Worm (Caenorhabditis elegans) whole organism, L1 larva: ENCODE results near the gene ldh-1.
A peak's percentile ranks its signal among the peaks of the same experiment; 100 is the strongest.

Source experiments
- C34B4.2 ChIP-seq: sonication (generic microtip); optimal IDR thresholded peaks from 2 replicates; lab custom pipeline; 2017; ENCODE audit warnings: mild to moderate bottlenecking, missing genetic modification characterization, missing compliant biosample characterization
- Y116A8C.19 ChIP-seq: sonication (generic microtip); optimal IDR thresholded peaks from 2 replicates; lab custom pipeline; 2016; ENCODE audit warnings: missing compliant biosample characterization, missing genetic modification characterization, borderline replicate concordance
- alr-1 ChIP-seq: fragments of 200-800 bp; sonication (Bioruptor generic); optimal IDR thresholded peaks from 2 replicates; lab custom pipeline; 2018; ENCODE audit warnings: borderline replicate concordance, mild to moderate bottlenecking, missing genetic modification characterization, missing compliant biosample characterization
- aly-2 ChIP-seq: fragments of 150-350 bp; optimal IDR thresholded peaks from 2 replicates; lab custom pipeline; 2014; ENCODE audit warnings: missing biosample characterization, missing genetic modification characterization
- ama-1 ChIP-seq: fragments of 150-350 bp; optimal IDR thresholded peaks from 2 replicates; lab custom pipeline; 2014
- blmp-1 ChIP-seq: fragments of 150-350 bp; optimal IDR thresholded peaks from 2 replicates; lab custom pipeline; 2014; ENCODE audit warnings: missing biosample characterization, missing genetic modification characterization
- ceh-63 ChIP-seq: fragments of 200-800 bp; sonication (Bioruptor generic); optimal IDR thresholded peaks from 2 replicates; lab custom pipeline; 2018; ENCODE audit warnings: mild to moderate bottlenecking, missing genetic modification characterization, missing compliant biosample characterization
- ceh-8 ChIP-seq: fragments of 200-800 bp; sonication (Bioruptor generic); optimal IDR thresholded peaks from 2 replicates; lab custom pipeline; 2018; ENCODE audit warnings: mild to moderate bottlenecking, missing genetic modification characterization, moderate library complexity, missing compliant biosample characterization
- ceh-82 ChIP-seq, 3 experiments: fragments of 150-350 bp in 1 of 3; sonication (generic microtip) in 2 of 3; optimal IDR thresholded peaks; 2 replicates each; lab custom pipeline; 2014 to 2017; ENCODE audit warnings: missing biosample characterization in 3 of 3, missing genetic modification characterization in 3 of 3
- ces-1 ChIP-seq: fragments of 150-350 bp; optimal IDR thresholded peaks from 2 replicates; lab custom pipeline; 2014; ENCODE audit warnings: missing biosample characterization, missing genetic modification reagents, missing genetic modification characterization
- dpl-1 ChIP-seq, 3 experiments: fragments of 150-350 bp in 2 of 3; sonication (generic microtip) in 1 of 3; optimal IDR thresholded peaks; 2 replicates each; lab custom pipeline; 2014 to 2017; ENCODE audit warnings: missing biosample characterization in 3 of 3, missing genetic modification characterization in 3 of 3, missing genetic modification reagents in 3 of 3
- efl-1 ChIP-seq, 4 experiments: fragments of 150-350 bp; optimal IDR thresholded peaks in 3 of 4; peaks in 1 of 4; 1 replicate in 1 of 4; 2 replicates in 3 of 4; lab custom pipeline; 2014; ENCODE audit warnings: missing biosample characterization in 2 of 4, missing genetic modification characterization in 2 of 4, missing genetic modification reagents in 2 of 4
- efl-3 ChIP-seq: fragments of 200-800 bp; sonication (Bioruptor generic); optimal IDR thresholded peaks from 2 replicates; lab custom pipeline; 2018; ENCODE audit warnings: mild to moderate bottlenecking, missing genetic modification characterization, missing compliant biosample characterization
- elt-3 ChIP-seq, 6 experiments: fragments of 150-350 bp in 1 of 6; sonication (generic microtip); optimal IDR thresholded peaks; 2 replicates each; lab custom pipeline; 2017 to 2018; ENCODE audit warnings: missing biosample characterization in 6 of 6, missing genetic modification characterization in 6 of 6, inconsistent platforms in 1 of 6
- fkh-10 ChIP-seq: sonication (generic microtip); optimal IDR thresholded peaks from 2 replicates; lab custom pipeline; 2017; ENCODE audit warnings: missing biosample characterization, missing genetic modification reagents, missing genetic modification characterization
- fkh-4 ChIP-seq: sonication (generic microtip); optimal IDR thresholded peaks from 2 replicates; lab custom pipeline; 2016; ENCODE audit warnings: missing compliant biosample characterization, missing genetic modification characterization, borderline replicate concordance
- fkh-8 ChIP-seq: sonication (generic microtip); optimal IDR thresholded peaks from 2 replicates; lab custom pipeline; 2016; ENCODE audit warnings: mild to moderate bottlenecking, missing genetic modification characterization, missing compliant biosample characterization
- fos-1 ChIP-seq: fragments of 150-350 bp; optimal IDR thresholded peaks from 2 replicates; lab custom pipeline; 2014; ENCODE audit warnings: missing biosample characterization, missing genetic modification characterization
- hlh-17 ChIP-seq: fragments of 200-800 bp; sonication (Bioruptor generic); optimal IDR thresholded peaks from 2 replicates; lab custom pipeline; 2018; ENCODE audit warnings: missing genetic modification characterization, mild to moderate bottlenecking, missing compliant biosample characterization, moderate library complexity, borderline replicate concordance
- hlh-4 ChIP-seq: sonication (generic microtip); optimal IDR thresholded peaks from 2 replicates; lab custom pipeline; 2016; ENCODE audit warnings: mild to moderate bottlenecking, missing genetic modification characterization, missing compliant biosample characterization
- irx-1 ChIP-seq: sonication (generic microtip); optimal IDR thresholded peaks from 2 replicates; lab custom pipeline; 2016; ENCODE audit warnings: missing genetic modification characterization, missing compliant biosample characterization
- lin-13 ChIP-seq: fragments of 150-350 bp; optimal IDR thresholded peaks from 2 replicates; lab custom pipeline; 2014; ENCODE audit warnings: missing biosample characterization, missing genetic modification reagents, missing genetic modification characterization
- lin-15B ChIP-seq: fragments of 150-350 bp; sonication (generic microtip); optimal IDR thresholded peaks from 3 replicates; lab custom pipeline; 2014; ENCODE audit warnings: missing biosample characterization, missing genetic modification characterization
- lin-35 ChIP-seq, 2 experiments: fragments of 150-350 bp; optimal IDR thresholded peaks; 2 replicates each; lab custom pipeline; 2014; ENCODE audit warnings: missing biosample characterization in 2 of 2, missing genetic modification characterization in 2 of 2, missing genetic modification reagents in 2 of 2
- lin-39 ChIP-seq: fragments of 150-350 bp; optimal IDR thresholded peaks from 2 replicates; lab custom pipeline; 2014; ENCODE audit warnings: missing biosample characterization, missing genetic modification reagents, missing genetic modification characterization
- lir-3 ChIP-seq: sonication (generic microtip); optimal IDR thresholded peaks from 2 replicates; lab custom pipeline; 2016; ENCODE audit warnings: mild to moderate bottlenecking, missing genetic modification characterization, moderate library complexity, missing compliant biosample characterization; ENCODE audit not compliant: poor library complexity
- lsy-2 ChIP-seq, 2 experiments: fragments of 150-350 bp; optimal IDR thresholded peaks; 2 replicates each; lab custom pipeline; 2014; ENCODE audit warnings: missing biosample characterization in 2 of 2, missing genetic modification characterization in 2 of 2
- mab-9 ChIP-seq: fragments of 200-800 bp; sonication (Bioruptor generic); IDR thresholded peaks from 2 replicates; pipeline ENCODE4 v1.3.6; 2022; ENCODE audit warnings: missing genetic modification reagents, missing genetic modification characterization, missing compliant biosample characterization
- mdl-1 ChIP-seq, 2 experiments: fragments of 150-350 bp; optimal IDR thresholded peaks; 2 replicates each; lab custom pipeline; 2014 to 2017; ENCODE audit warnings: missing biosample characterization in 2 of 2, missing genetic modification characterization in 2 of 2, inconsistent platforms in 1 of 2
- mep-1 ChIP-seq: fragments of 150-350 bp; optimal IDR thresholded peaks from 2 replicates; lab custom pipeline; 2014; ENCODE audit warnings: missing biosample characterization, missing genetic modification characterization
- nhr-28 ChIP-seq: fragments of 150-350 bp; optimal IDR thresholded peaks from 2 replicates; lab custom pipeline; 2014; ENCODE audit warnings: missing biosample characterization, missing genetic modification characterization
- nhr-71 ChIP-seq: sonication (generic microtip); optimal IDR thresholded peaks from 2 replicates; lab custom pipeline; 2016; ENCODE audit warnings: mild to moderate bottlenecking, missing genetic modification characterization, moderate library complexity, missing compliant biosample characterization
- nhr-77 ChIP-seq: fragments of 150-350 bp; optimal IDR thresholded peaks from 2 replicates; lab custom pipeline; 2014; ENCODE audit warnings: missing biosample characterization, missing genetic modification characterization
- nhr-85 ChIP-seq: sonication (generic microtip); peaks from one replicate; lab custom pipeline; 2016; ENCODE audit warnings: missing genetic modification characterization, inconsistent platforms, missing compliant biosample characterization
- pax-3 ChIP-seq: fragments of 200-800 bp; sonication (Bioruptor generic); optimal IDR thresholded peaks from 2 replicates; lab custom pipeline; 2018; ENCODE audit warnings: mild to moderate bottlenecking, missing genetic modification characterization, moderate library complexity, missing compliant biosample characterization
- pqm-1 ChIP-seq: sonication (generic microtip); optimal IDR thresholded peaks from 3 replicates; lab custom pipeline; 2017; ENCODE audit warnings: missing biosample characterization, missing genetic modification characterization
- rnt-1 ChIP-seq: sonication (generic microtip); optimal IDR thresholded peaks from 2 replicates; lab custom pipeline; 2016; ENCODE audit warnings: mild to moderate bottlenecking, missing genetic modification characterization, moderate library complexity, missing compliant biosample characterization
- skn-1 ChIP-seq: fragments of 150-350 bp; optimal IDR thresholded peaks from 2 replicates; lab custom pipeline; 2014; ENCODE audit warnings: missing biosample characterization, missing genetic modification characterization
- sup-37 ChIP-seq: fragments of 200-800 bp; sonication (Bioruptor generic); optimal IDR thresholded peaks from 2 replicates; lab custom pipeline; 2018; ENCODE audit warnings: mild to moderate bottlenecking, missing genetic modification characterization, missing compliant biosample characterization
- swsn-7 ChIP-seq: sonication (generic microtip); optimal IDR thresholded peaks from 2 replicates; lab custom pipeline; 2016; ENCODE audit warnings: missing genetic modification characterization, missing compliant biosample characterization
- tbx-2 ChIP-seq: sonication (generic microtip); optimal IDR thresholded peaks from 2 replicates; lab custom pipeline; 2016; ENCODE audit warnings: missing genetic modification characterization, missing compliant biosample characterization
- tlp-1 ChIP-seq: fragments of 150-350 bp; optimal IDR thresholded peaks from 2 replicates; lab custom pipeline; 2014; ENCODE audit warnings: missing biosample characterization, missing genetic modification characterization
- unc-130 ChIP-seq: fragments of 150-350 bp; optimal IDR thresholded peaks from 2 replicates; lab custom pipeline; 2017; ENCODE audit warnings: missing biosample characterization, missing genetic modification characterization, inconsistent platforms
- unc-30 ChIP-seq: sonication (generic microtip); optimal IDR thresholded peaks from 2 replicates; lab custom pipeline; 2017; ENCODE audit warnings: missing biosample characterization, missing genetic modification characterization
- unc-62 ChIP-seq: fragments of 150-350 bp; optimal IDR thresholded peaks from 2 replicates; lab custom pipeline; 2014; ENCODE audit warnings: missing biosample characterization, missing genetic modification reagents, missing genetic modification characterization
- unc-86 ChIP-seq: sonication (generic microtip); optimal IDR thresholded peaks from 2 replicates; lab custom pipeline; 2016; ENCODE audit warnings: missing genetic modification characterization, missing compliant biosample characterization
- unc-98 ChIP-seq: fragments of 200-800 bp; sonication (Bioruptor generic); IDR thresholded peaks from 2 replicates; pipeline ENCODE4 v1.3.6; 2022; ENCODE audit warnings: missing genetic modification characterization, missing compliant biosample characterization
- vab-15 ChIP-seq: sonication (generic microtip); optimal IDR thresholded peaks from 2 replicates; lab custom pipeline; 2017; ENCODE audit warnings: missing genotype, mild to moderate bottlenecking, missing genetic modification characterization, missing compliant biosample characterization
- zag-1 ChIP-seq: fragments of 150-350 bp; optimal IDR thresholded peaks from 2 replicates; lab custom pipeline; 2014; ENCODE audit warnings: missing biosample characterization, missing genetic modification characterization
- zip-4 ChIP-seq: fragments of 200-800 bp; sonication (Bioruptor generic); optimal IDR thresholded peaks from 2 replicates; lab custom pipeline; 2018; ENCODE audit warnings: mild to moderate bottlenecking, missing genetic modification characterization, moderate library complexity, missing compliant biosample characterization
- ztf-11 ChIP-seq, 2 experiments: sonication (generic microtip); optimal IDR thresholded peaks; 2 replicates each; lab custom pipeline; 2016 to 2017; ENCODE audit warnings: missing genetic modification characterization in 2 of 2, missing biosample characterization in 1 of 2, missing compliant biosample characterization in 1 of 2

The ldh-1 gene

ce11 chrII:11749490-11750172 is 25.6 kb downstream of the ldh-1 start (continued):
- TF ChIP-seq alr-1 (no peak), fos-1 (tag; lab: Kevin White, UChicago) (peak; percentile 33), pax-3 (tag; lab: Kevin White, UChicago) (peak; percentile 59), ztf-11 (tag; optimal IDR thresholded peaks at IDR 0.05; lab: Kevin White, UChicago) (peak in 1 of 2 experiments; percentile 78), unc-86 (tag; lab: Kevin White, UChicago) (peak; percentile 93), zip-4 (no peak), rnt-1 (tag; lab: Kevin White, UChicago) (peak; percentile 45), fkh-8 (peak; percentile 91), pqm-1 (tag; lab: Kevin White, UChicago) (no peak), C34B4.2 (no peak), fkh-10 (peak; percentile 55), dpl-1 (GFP tag; optimal IDR thresholded peaks at IDR 0.05; lab: Kevin White, UChicago) (peak; percentile 17 to 41 (median 40)), zag-1 (no peak), tlp-1 (no peak), nhr-71 (peak; percentile 96), lin-13 (GFP tag; lab: Kevin White, UChicago) (peak; percentile 59), lin-39 (peak; percentile 8), nhr-28 (tag; lab: Kevin White, UChicago) (no peak), hlh-17 (no peak), swsn-7 (peak; percentile 94), lin-15B (tag; lab: Kevin White, UChicago) (peak; percentile 38), efl-3 (GFP tag; lab: Kevin White, UChicago) (no peak), vab-15 (tag; lab: Kevin White, UChicago) (no peak), ceh-63 (GFP tag; lab: Kevin White, UChicago) (no peak), skn-1 (tag; lab: Kevin White, UChicago) (peak; percentile 69), unc-130 (tag; lab: Kevin White, UChicago) (peak; percentile 51), elt-3 (tag; optimal IDR thresholded peaks at IDR 0.05; lab: Kevin White, UChicago) (peak in 1 of 6 experiments; percentile 13), lir-3 (peak; percentile 52), lsy-2 (tag; optimal IDR thresholded peaks at IDR 0.05; lab: Kevin White, UChicago) (peak; percentile 73 to 80), mdl-1 (tag; optimal IDR thresholded peaks at IDR 0.05; lab: Kevin White, UChicago) (peak in 1 of 2 experiments; percentile 54), unc-62 (GFP tag; lab: Kevin White, UChicago) (no peak), ama-1 (lab: Kevin White, UChicago) (peak; percentile 39), mab-9 (GFP tag; lab: Robert Waterston, UW) (peak; percentile 47; the same call in 1 of the 2 replicates), unc-98 (GFP tag; lab: Robert Waterston, UW) (no peak), nhr-85 (tag; lab: Kevin White, UChicago) (peak; percentile 82), lin-35 (GFP tag; optimal IDR thresholded peaks at IDR 0.05; lab: Kevin White, UChicago) (peak; percentile 54 to 59), tbx-2 (tag; lab: Kevin White, UChicago) (peak; percentile 86), aly-2 (peak; percentile 37), efl-1 (optimal IDR thresholded peaks at IDR 0.05; lab: Kevin White, UChicago) (peak; percentile 64 to 80), efl-1 (GFP tag; optimal IDR thresholded peaks at IDR 0.05 in 1 of 2; lab: Kevin White, UChicago) (peak; percentile 8 to 94), fkh-4 (tag; lab: Kevin White, UChicago) (peak; percentile 19), hlh-4 (tag; lab: Kevin White, UChicago) (no peak), sup-37 (no peak), irx-1 (tag; lab: Kevin White, UChicago) (peak; percentile 86), ceh-82 (tag; optimal IDR thresholded peaks at IDR 0.05; lab: Kevin White, UChicago) (peak; percentile 54 to 80 (median 73)), blmp-1 (tag; lab: Kevin White, UChicago) (peak; percentile 38), ceh-8 (GFP tag; lab: Kevin White, UChicago) (peak; percentile 56), nhr-77 (peak; percentile 89), ces-1 (no peak), unc-30 (tag; lab: Kevin White, UChicago) (no peak), Y116A8C.19 (tag; lab: Kevin White, UChicago) (no peak), mep-1 (peak; percentile 31)
